Fruit fly (Drosophila melanogaster) whole organism, embryonic: ENCODE results near the gene CAH9.
A peak's percentile ranks its signal among the peaks of the same experiment; 100 is the strongest.

ENCODE experiments used
- Atf6 ChIP-seq: fragments of 200-800 bp; sonication (Bioruptor generic); IDR thresholded peaks from 2 replicates; pipeline ENCODE4 v1.3.6; 2022; ENCODE audit warnings: missing biosample characterization, missing genetic modification characterization
- CG10431 ChIP-seq: fragments of 200-800 bp; sonication (Bioruptor generic); optimal IDR thresholded peaks from 3 replicates; lab custom pipeline; 2018; ENCODE audit warnings: missing biosample characterization, mild to moderate bottlenecking, missing genetic modification characterization
- CG11085 ChIP-seq: fragments of 200-800 bp; sonication (Bioruptor generic); IDR thresholded peaks from 2 replicates; pipeline ENCODE4 v1.3.6; 2022; ENCODE audit warnings: missing biosample characterization, missing genetic modification characterization
- CG11560 ChIP-seq: fragments of 200-800 bp; sonication (Bioruptor generic); IDR thresholded peaks from 3 replicates; pipeline ENCODE4 v1.3.6; 2022; ENCODE audit warnings: missing biosample characterization, missing genetic modification characterization
- CG12299 ChIP-seq: fragments of 200-800 bp; sonication (Bioruptor generic); optimal IDR thresholded peaks from 2 replicates; lab custom pipeline; 2018; ENCODE audit warnings: missing biosample characterization, mild to moderate bottlenecking, missing genetic modification characterization
- CG13287 ChIP-seq: fragments of 200-800 bp; sonication (Bioruptor generic); IDR thresholded peaks from 2 replicates; pipeline ENCODE4 v1.3.6; 2022; ENCODE audit warnings: missing biosample characterization, missing genetic modification characterization; ENCODE audit not compliant: partially characterized antibody
- CG15011 ChIP-seq: fragments of 200-800 bp; sonication (Bioruptor generic); optimal IDR thresholded peaks from 3 replicates; lab custom pipeline; 2018; ENCODE audit warnings: missing biosample characterization, mild to moderate bottlenecking, missing genetic modification characterization
- CG1602 ChIP-seq: fragments of 200-800 bp; sonication (Bioruptor generic); optimal IDR thresholded peaks from 3 replicates; lab custom pipeline; 2016; ENCODE audit warnings: missing biosample characterization, missing genetic modification characterization
- CG17568 ChIP-seq: fragments of 200-800 bp; sonication (Bioruptor generic); optimal IDR thresholded peaks from 2 replicates; lab custom pipeline; 2018; ENCODE audit warnings: missing biosample characterization, mild to moderate bottlenecking, missing genetic modification characterization, moderate library complexity
- CG17912 ChIP-seq: fragments of 200-800 bp; sonication (Bioruptor generic); optimal IDR thresholded peaks from 2 replicates; lab custom pipeline; 2018; ENCODE audit warnings: missing biosample characterization, mild to moderate bottlenecking, missing genetic modification characterization
- CG18011 ChIP-seq: fragments of 200-800 bp; sonication (Bioruptor generic); optimal IDR thresholded peaks from 2 replicates; lab custom pipeline; 2017; ENCODE audit warnings: missing biosample characterization, missing genetic modification characterization, mild to moderate bottlenecking, moderate library complexity, missing genotype
- CG30403 ChIP-seq: fragments of 200-800 bp; sonication (Bioruptor generic); optimal IDR thresholded peaks from 3 replicates; lab custom pipeline; 2016; ENCODE audit warnings: missing biosample characterization, missing genetic modification characterization
- CG31365 ChIP-seq: fragments of 200-800 bp; sonication (Bioruptor generic); optimal IDR thresholded peaks from 2 replicates; lab custom pipeline; 2018; ENCODE audit warnings: missing biosample characterization, mild to moderate bottlenecking, missing genetic modification characterization
- CG34224 ChIP-seq: fragments of 200-800 bp; sonication (Bioruptor generic); IDR thresholded peaks from 3 replicates; pipeline ENCODE4 v1.3.6; 2022; ENCODE audit warnings: missing biosample characterization, missing genetic modification characterization; ENCODE audit not compliant: partially characterized antibody
- CG34422 ChIP-seq: fragments of 200-800 bp; sonication (Bioruptor generic); IDR thresholded peaks from 3 replicates; pipeline ENCODE4 v1.3.6; 2022; ENCODE audit warnings: missing biosample characterization, missing genetic modification characterization
- CG3838 ChIP-seq: fragments of 200-800 bp; sonication (Bioruptor generic); optimal IDR thresholded peaks from 3 replicates; lab custom pipeline; 2016; ENCODE audit warnings: missing biosample characterization, missing genetic modification characterization
- CG3847 ChIP-seq: fragments of 200-800 bp; sonication (Bioruptor generic); IDR thresholded peaks from 2 replicates; pipeline ENCODE4 v1.3.6; 2022; ENCODE audit warnings: missing biosample characterization, missing genetic modification characterization
- CG6272 ChIP-seq: fragments of 200-800 bp; sonication (Bioruptor generic); IDR thresholded peaks from 2 replicates; pipeline ENCODE4 v1.3.6; 2022; ENCODE audit warnings: missing biosample characterization, missing genetic modification characterization
- CG8089 ChIP-seq: fragments of 200-800 bp; sonication (Bioruptor generic); optimal IDR thresholded peaks from 3 replicates; lab custom pipeline; 2016; ENCODE audit warnings: missing biosample characterization, missing genetic modification characterization
- CG9437 ChIP-seq: fragments of 200-800 bp; sonication (Bioruptor generic); optimal IDR thresholded peaks from 2 replicates; lab custom pipeline; 2018; ENCODE audit warnings: missing biosample characterization, mild to moderate bottlenecking, missing genetic modification characterization
- Dbx ChIP-seq: fragments of 200-800 bp; sonication (Bioruptor generic); IDR thresholded peaks from 3 replicates; pipeline ENCODE4 v1.3.6; 2022; ENCODE audit warnings: missing biosample characterization, missing genetic modification characterization
- Ets65A ChIP-seq: fragments of 200-800 bp; sonication (Bioruptor generic); peaks from one replicate; lab custom pipeline; 2016; ENCODE audit warnings: missing biosample characterization, missing genetic modification characterization
- Hr78 ChIP-seq, 2 experiments: fragments of 200-800 bp in 1 of 2; fragments of >200 bp in 1 of 2; sonication (Bioruptor generic) in 1 of 2; optimal IDR thresholded peaks; 2 replicates each; lab custom pipeline; 2017 to 2019; ENCODE audit warnings: missing biosample characterization in 2 of 2, missing genetic modification characterization in 2 of 2, mild to moderate bottlenecking in 1 of 2, moderate library complexity in 1 of 2
- Lhr ChIP-seq: fragments of 200-800 bp; sonication (Bioruptor generic); optimal IDR thresholded peaks from 3 replicates; lab custom pipeline; 2017; ENCODE audit warnings: mild to moderate bottlenecking, missing biosample characterization, missing genetic modification reagents, missing genetic modification characterization
- Mad ChIP-seq: fragments of 200-800 bp; sonication (Bioruptor generic); optimal IDR thresholded peaks from 2 replicates; lab custom pipeline; 2016; ENCODE audit warnings: missing biosample characterization, missing genetic modification characterization
- NC2β ChIP-seq: fragments of 200-800 bp; sonication (Bioruptor generic); optimal IDR thresholded peaks from 2 replicates; lab custom pipeline; 2016; ENCODE audit warnings: missing biosample characterization, missing genetic modification characterization
- Rfx ChIP-seq: fragments of 200-800 bp; sonication (Bioruptor generic); IDR thresholded peaks from 2 replicates; pipeline ENCODE4 v1.3.6; 2022; ENCODE audit warnings: missing biosample characterization, missing genetic modification characterization
- Side ChIP-seq: fragments of 200-800 bp; sonication (Bioruptor generic); optimal IDR thresholded peaks from 2 replicates; lab custom pipeline; 2016; ENCODE audit warnings: missing biosample characterization, missing genetic modification characterization
- Spps ChIP-seq: fragments of 200-800 bp; sonication (Bioruptor generic); optimal IDR thresholded peaks from 2 replicates; lab custom pipeline; 2018; ENCODE audit warnings: missing biosample characterization, mild to moderate bottlenecking, missing genetic modification characterization
- Sry-β ChIP-seq: fragments of 200-800 bp; sonication (Bioruptor generic); optimal IDR thresholded peaks from 2 replicates; lab custom pipeline; 2018; ENCODE audit warnings: missing biosample characterization, mild to moderate bottlenecking, missing genetic modification characterization, moderate library complexity
- Taf1 ChIP-seq: fragments of 200-800 bp; sonication (Bioruptor generic); IDR thresholded peaks from 2 replicates; pipeline ENCODE4 v1.3.6; 2022; ENCODE audit warnings: missing biosample characterization, missing genetic modification characterization
- Vsx1 ChIP-seq: fragments of 200-800 bp; sonication (Bioruptor generic); optimal IDR thresholded peaks from 2 replicates; lab custom pipeline; 2017; ENCODE audit warnings: missing biosample characterization, mild to moderate bottlenecking, missing genetic modification characterization, missing genetic modification reagents
- ap ChIP-seq: fragments of 200-800 bp; sonication (Bioruptor generic); IDR thresholded peaks from 2 replicates; pipeline ENCODE4 v1.3.6; 2022; ENCODE audit warnings: missing biosample characterization, missing genetic modification characterization
- ash1 ChIP-seq: fragments of 200-800 bp; sonication (Bioruptor generic); optimal IDR thresholded peaks from 2 replicates; lab custom pipeline; 2018; ENCODE audit warnings: missing biosample characterization, mild to moderate bottlenecking, missing genetic modification characterization
- cas ChIP-seq: fragments of 200-800 bp; sonication (Bioruptor generic); IDR thresholded peaks from 2 replicates; pipeline ENCODE4 v1.3.6; 2022; ENCODE audit warnings: missing biosample characterization, missing genetic modification characterization
- crc ChIP-seq: fragments of 200-800 bp; sonication (Bioruptor generic); optimal IDR thresholded peaks from 2 replicates; lab custom pipeline; 2016; ENCODE audit warnings: missing biosample characterization, missing genetic modification characterization
- crol ChIP-seq: fragments of 200-800 bp; sonication (Bioruptor generic); IDR thresholded peaks from 2 replicates; pipeline ENCODE4 v1.3.6; 2022; ENCODE audit warnings: missing biosample characterization, missing genetic modification characterization
- fd102C ChIP-seq: fragments of 200-800 bp; sonication (Bioruptor generic); optimal IDR thresholded peaks from 2 replicates; lab custom pipeline; 2018; ENCODE audit warnings: missing biosample characterization, mild to moderate bottlenecking, missing genetic modification characterization, moderate library complexity
- gem ChIP-seq: fragments of 200-800 bp; sonication (Bioruptor generic); optimal IDR thresholded peaks from 2 replicates; lab custom pipeline; 2019; ENCODE audit warnings: missing biosample characterization, mild to moderate bottlenecking, missing genetic modification characterization, moderate library complexity
- inv ChIP-seq: fragments of 200-800 bp; sonication (Bioruptor generic); IDR thresholded peaks from 2 replicates; pipeline ENCODE4 v1.3.6; 2022; ENCODE audit warnings: missing biosample characterization, missing genetic modification characterization; ENCODE audit not compliant: partially characterized antibody
- kah ChIP-seq: fragments of 200-800 bp; sonication (Bioruptor generic); optimal IDR thresholded peaks from 2 replicates; lab custom pipeline; 2018; ENCODE audit warnings: missing biosample characterization, mild to moderate bottlenecking, missing genetic modification characterization
- lab ChIP-seq: fragments of 200-800 bp; sonication (Bioruptor generic); optimal IDR thresholded peaks from 3 replicates; lab custom pipeline; 2017; ENCODE audit warnings: missing biosample characterization, missing genetic modification characterization, mild to moderate bottlenecking, moderate library complexity, missing genetic modification reagents
- lmd ChIP-seq: fragments of 200-800 bp; sonication (Bioruptor generic); IDR thresholded peaks from 2 replicates; pipeline ENCODE4 v1.3.6; 2022; ENCODE audit warnings: missing biosample characterization, missing genetic modification characterization
- onecut ChIP-seq: fragments of 200-800 bp; sonication (Bioruptor generic); IDR thresholded peaks from 2 replicates; pipeline ENCODE4 v1.3.6; 2022; ENCODE audit warnings: missing biosample characterization, missing genetic modification characterization
- pita ChIP-seq: fragments of 200-800 bp; sonication (Bioruptor generic); optimal IDR thresholded peaks from 2 replicates; lab custom pipeline; 2017; ENCODE audit warnings: missing biosample characterization, mild to moderate bottlenecking, missing genetic modification characterization
- run ChIP-seq: fragments of 200-800 bp; sonication (Bioruptor generic); optimal IDR thresholded peaks from 3 replicates; lab custom pipeline; 2018; ENCODE audit warnings: missing biosample characterization, mild to moderate bottlenecking, missing genetic modification characterization
- seq ChIP-seq: fragments of 200-800 bp; sonication (Bioruptor generic); IDR thresholded peaks from 2 replicates; pipeline ENCODE4 v1.3.6; 2022; ENCODE audit warnings: missing biosample characterization, missing genetic modification characterization
- slbo ChIP-seq: fragments of 200-800 bp; sonication (Bioruptor generic); IDR thresholded peaks from 2 replicates; pipeline ENCODE4 v1.3.6; 2022; ENCODE audit warnings: missing biosample characterization, missing genetic modification characterization
- sna ChIP-seq: fragments of 200-800 bp; sonication (Bioruptor generic); IDR thresholded peaks from 2 replicates; pipeline ENCODE4 v1.3.6; 2022; ENCODE audit warnings: missing biosample characterization, missing genetic modification characterization; ENCODE audit not compliant: partially characterized antibody
- sr ChIP-seq: fragments of 200-800 bp; sonication (Bioruptor generic); IDR thresholded peaks from 3 replicates; pipeline ENCODE4 v1.3.6; 2022; ENCODE audit warnings: missing biosample characterization, missing genetic modification characterization
- wor ChIP-seq: fragments of 200-800 bp; sonication (Bioruptor generic); IDR thresholded peaks from 2 replicates; pipeline ENCODE4 v1.3.6; 2022; ENCODE audit warnings: missing biosample characterization, missing genetic modification characterization

Gene CAH9

dm6 chr3R:27131408-27131807 is 25.4 kb upstream of the CAH9 start (continued):
- peak; percentile 24 for TF ChIP-seq CG18011 (GFP tag; lab: Kevin White, UChicago)
- no peak for TF ChIP-seq CG17912 (GFP tag; lab: Kevin White, UChicago)
- TF ChIP-seq CG10431 (GFP tag; lab: Kevin White, UChicago), result no peak
- TF ChIP-seq CG11560 (tag; lab: Robert Waterston, UW), result no peak; the same call in 2 of the 3 replicates
- peak; percentile 64 for TF ChIP-seq Side (GFP tag; lab: Kevin White, UChicago)
- no peak for TF ChIP-seq CG6272 (GFP tag; lab: Robert Waterston, UW)
- TF ChIP-seq Dbx, result peak; percentile 81; the same call in 2 of the 3 replicates
- TF ChIP-seq crol, result no peak
- TF ChIP-seq CG13287, result no peak
- no peak for TF ChIP-seq Sry-β (GFP tag; lab: Kevin White, UChicago)
- TF ChIP-seq CG30403 (GFP tag; lab: Kevin White, UChicago), result no peak
- TF ChIP-seq CG34224 (GFP tag; lab: Robert Waterston, UW), result no peak
- TF ChIP-seq sna, result no peak
- no peak for TF ChIP-seq Hr78 (GFP tag; optimal IDR thresholded peaks at IDR 0.05; lab: Kevin White, UChicago)
- TF ChIP-seq ash1 (GFP tag; lab: Kevin White, UChicago), result peak; percentile 60
- TF ChIP-seq run (tag; lab: Kevin White, UChicago), result no peak
- TF ChIP-seq seq (GFP tag; lab: Robert Waterston, UW), result peak; percentile 73; the same call in 1 of the 2 replicates
- no peak for TF ChIP-seq Lhr (GFP tag; lab: Kevin White, UChicago)
- TF ChIP-seq CG8089 (GFP tag; lab: Kevin White, UChicago), result no peak
- no peak for TF ChIP-seq NC2β (GFP tag; lab: Kevin White, UChicago)
- no peak for TF ChIP-seq Spps
- peak; percentile 38 for TF ChIP-seq crc (GFP tag; lab: Kevin White, UChicago)
- no peak for TF ChIP-seq slbo (GFP tag; lab: Robert Waterston, UW)
- TF ChIP-seq CG11085 (GFP tag; lab: Robert Waterston, UW), result peak; percentile 46; the same call in 1 of the 2 replicates
- TF ChIP-seq inv (GFP tag; lab: Robert Waterston, UW), result no peak
- TF ChIP-seq fd102C (GFP tag; lab: Kevin White, UChicago), result no peak
- no peak for TF ChIP-seq sr
- no peak; the same call in 1 of the 2 replicates for TF ChIP-seq onecut (GFP tag; lab: Robert Waterston, UW)
- TF ChIP-seq ap (GFP tag; lab: Robert Waterston, UW), result no peak
- TF ChIP-seq Vsx1 (GFP tag; lab: Kevin White, UChicago), result peak; percentile 71
- peak; percentile 8 for TF ChIP-seq CG12299
- peak; percentile 28; the same call in 1 of the 2 replicates for TF ChIP-seq lmd (GFP tag; lab: Robert Waterston, UW)
- peak; percentile 87 for TF ChIP-seq lab (GFP tag; lab: Kevin White, UChicago)
- TF ChIP-seq Mad (GFP tag; lab: Kevin White, UChicago), result no peak
- no peak for TF ChIP-seq CG34422 (GFP tag; lab: Robert Waterston, UW)
- TF ChIP-seq CG9437 (GFP tag; lab: Kevin White, UChicago), result no peak
- no peak for TF ChIP-seq wor (GFP tag; lab: Robert Waterston, UW)
- TF ChIP-seq Taf1 (GFP tag; lab: Robert Waterston, UW), result peak; percentile 42; the same call in 1 of the 2 replicates
- peak; percentile 19 for TF ChIP-seq CG31365
- TF ChIP-seq Atf6 (GFP tag; lab: Robert Waterston, UW), result peak; percentile 84
- TF ChIP-seq CG17568 (GFP tag; lab: Kevin White, UChicago), result no peak
- peak; percentile 9 for TF ChIP-seq Ets65A (GFP tag; lab: Kevin White, UChicago)
- TF ChIP-seq kah (GFP tag; lab: Kevin White, UChicago), result no peak
- peak; percentile 56 for TF ChIP-seq CG15011 (GFP tag; lab: Kevin White, UChicago)
- TF ChIP-seq pita (GFP tag; lab: Kevin White, UChicago), result no peak
- TF ChIP-seq Rfx (GFP tag; lab: Robert Waterston, UW), result peak; percentile 77
- TF ChIP-seq CG3838 (GFP tag; lab: Kevin White, UChicago), result no peak
- no peak for TF ChIP-seq CG3847 (GFP tag; lab: Robert Waterston, UW)
- no peak for TF ChIP-seq cas
- TF ChIP-seq gem, result peak; percentile 30
- TF ChIP-seq CG1602 (GFP tag; lab: Kevin White, UChicago), result no peak
